Worm (Caenorhabditis elegans) whole organism, midembryonic: ENCODE data around the gene bli-2.

ENCODE experiments used
- T22C8.4 ChIP-seq: fragments of 200-800 bp; sonication (Bioruptor generic); IDR thresholded peaks from 2 replicates; pipeline ENCODE4 v1.3.6; 2022; ENCODE audit warnings: missing genetic modification characterization, missing compliant biosample characterization
- cog-1 ChIP-seq: sonication (generic microtip); optimal IDR thresholded peaks from 2 replicates; lab custom pipeline; 2016; ENCODE audit warnings: missing genetic modification characterization, missing compliant biosample characterization
- flt-1 ChIP-seq: fragments of 200-800 bp; sonication (Bioruptor generic); IDR thresholded peaks from 2 replicates; pipeline ENCODE4 v1.3.6; 2022; ENCODE audit warnings: missing genetic modification characterization, missing compliant biosample characterization
- klf-2 ChIP-seq: fragments of 200-800 bp; sonication (Bioruptor generic); conservative IDR thresholded peaks from 2 replicates; pipeline ENCODE4 v1.3.6; 2022; ENCODE audit warnings: missing genetic modification reagents, missing genetic modification characterization, missing compliant biosample characterization
- tab-1 ChIP-seq: fragments of 200-800 bp; sonication (Bioruptor generic); IDR thresholded peaks from 2 replicates; pipeline ENCODE4 v1.3.6; 2022; ENCODE audit warnings: missing genetic modification characterization, missing compliant biosample characterization
- ztf-23 ChIP-seq: fragments of 200-800 bp; sonication (Bioruptor generic); IDR thresholded peaks from 2 replicates; pipeline ENCODE4 v1.3.6; 2022; ENCODE audit warnings: missing genetic modification reagents, missing genetic modification characterization, missing compliant biosample characterization
- ztf-29 ChIP-seq: fragments of 200-800 bp; sonication (Bioruptor generic); IDR thresholded peaks from 2 replicates; pipeline ENCODE4 v1.3.6; 2022; ENCODE audit warnings: missing genetic modification reagents, missing genetic modification characterization, missing compliant biosample characterization

ce11 chrII:5698254-5698653, 46.0 kb upstream of the bli-2 start:
- TF ChIP-seq tab-1 (no peak), ztf-29 (GFP tag; lab: Robert Waterston, UW) (no peak), klf-2 (GFP tag; lab: Robert Waterston, UW) (no peak), flt-1 (no peak), cog-1 (tag; lab: Kevin White, UChicago) (no peak), ztf-23 (GFP tag; lab: Robert Waterston, UW) (no peak), T22C8.4 (GFP tag; lab: Robert Waterston, UW) (no peak)
